Worm (Caenorhabditis elegans) whole organism, young adult: ENCODE measurements around the gene Y39B6A.13.

Experiments used
- B0019.2 ChIP-seq: fragments of 200-800 bp; sonication (Bioruptor generic); conservative IDR thresholded peaks from 2 replicates; pipeline ENCODE4 v1.3.6; 2022; ENCODE audit warnings: missing genetic modification reagents, missing genetic modification characterization, missing compliant biosample characterization
- C17E4.6 ChIP-seq: fragments of 200-800 bp; sonication (Bioruptor generic); IDR thresholded peaks from 2 replicates; pipeline ENCODE4 v1.3.6; 2022; ENCODE audit warnings: missing genetic modification reagents, missing genetic modification characterization, missing compliant biosample characterization
- F49E8.2 ChIP-seq: sonication (generic microtip); optimal IDR thresholded peaks from 3 replicates; lab custom pipeline; 2017; ENCODE audit warnings: missing genetic modification characterization, mild to moderate bottlenecking, missing compliant biosample characterization, antibody characterized with exemption, moderate library complexity; ENCODE audit not compliant: insufficient read depth
- F52B5.7 ChIP-seq: sonication (generic microtip); optimal IDR thresholded peaks from 2 replicates; lab custom pipeline; 2016; ENCODE audit warnings: mild to moderate bottlenecking, missing genetic modification characterization, missing compliant biosample characterization
- F55B11.4 ChIP-seq: sonication (generic microtip); optimal IDR thresholded peaks from 2 replicates; lab custom pipeline; 2016; ENCODE audit warnings: missing compliant biosample characterization, missing genetic modification characterization, borderline replicate concordance; ENCODE audit not compliant: insufficient read depth
- F57C9.4 ChIP-seq: sonication (generic microtip); optimal IDR thresholded peaks from 2 replicates; lab custom pipeline; 2017; ENCODE audit warnings: mild to moderate bottlenecking, missing genetic modification characterization, missing compliant biosample characterization
- K12H6.12 ChIP-seq: fragments of 200-800 bp; sonication (Bioruptor generic); optimal IDR thresholded peaks from 2 replicates; lab custom pipeline; 2018; ENCODE audit warnings: mild to moderate bottlenecking, missing genetic modification characterization, missing compliant biosample characterization
- Y56A3A.18 ChIP-seq: fragments of 200-800 bp; sonication (Bioruptor generic); IDR thresholded peaks from 2 replicates; pipeline ENCODE4 v1.3.6; 2022; ENCODE audit warnings: missing genetic modification reagents, missing genetic modification characterization, missing compliant biosample characterization
- Y79H2A.3 ChIP-seq: fragments of 200-800 bp; sonication (Bioruptor generic); conservative IDR thresholded peaks from 2 replicates; pipeline ENCODE4 v1.3.6; 2022; ENCODE audit warnings: missing genetic modification reagents, missing genetic modification characterization, missing compliant biosample characterization
- ZK185.1 ChIP-seq: sonication (generic microtip); optimal IDR thresholded peaks from 2 replicates; lab custom pipeline; 2016; ENCODE audit warnings: mild to moderate bottlenecking, missing genetic modification characterization, missing compliant biosample characterization; ENCODE audit not compliant: poor library complexity, severe bottlenecking
- atf-7 ChIP-seq: sonication (generic microtip); optimal IDR thresholded peaks from 2 replicates; lab custom pipeline; 2017; ENCODE audit warnings: mild to moderate bottlenecking, missing genetic modification characterization, missing compliant biosample characterization
- athp-1 ChIP-seq: sonication (generic microtip); optimal IDR thresholded peaks from 2 replicates; lab custom pipeline; 2017; ENCODE audit warnings: mild to moderate bottlenecking, missing genetic modification characterization, missing compliant biosample characterization
- bed-1 ChIP-seq: fragments of 200-800 bp; sonication (Bioruptor generic); IDR thresholded peaks from 2 replicates; pipeline ENCODE4 v1.3.6; 2022; ENCODE audit warnings: missing genetic modification reagents, missing genetic modification characterization, missing compliant biosample characterization
- cebp-1 ChIP-seq, 2 experiments: fragments of 200-800 bp in 1 of 2; sonication (Bioruptor generic) in 1 of 2; sonication (generic microtip) in 1 of 2; IDR thresholded peaks in 1 of 2; optimal IDR thresholded peaks in 1 of 2; 2 replicates each; pipeline versions ENCODE4 v1.3.6 to Lab custom; 2017 to 2022; ENCODE audit warnings: missing compliant biosample characterization in 2 of 2, missing genetic modification characterization in 2 of 2, mild to moderate bottlenecking in 1 of 2, missing genetic modification reagents in 1 of 2, moderate library complexity in 1 of 2
- cebp-2 ChIP-seq: fragments of 200-800 bp; sonication (Bioruptor generic); IDR thresholded peaks from 2 replicates; pipeline ENCODE4 v1.3.6; 2022; ENCODE audit warnings: missing genetic modification characterization, missing compliant biosample characterization
- ceh-27 ChIP-seq: fragments of 200-800 bp; sonication (Bioruptor generic); optimal IDR thresholded peaks from 2 replicates; lab custom pipeline; 2018; ENCODE audit warnings: mild to moderate bottlenecking, missing genetic modification characterization, moderate library complexity, missing compliant biosample characterization
- ceh-58 ChIP-seq: fragments of 200-800 bp; sonication (Bioruptor generic); IDR thresholded peaks from 2 replicates; pipeline ENCODE4 v1.3.6; 2022; ENCODE audit warnings: missing genetic modification characterization, missing compliant biosample characterization
- ceh-79 ChIP-seq: sonication (generic microtip); optimal IDR thresholded peaks from 2 replicates; lab custom pipeline; 2017; ENCODE audit warnings: mild to moderate bottlenecking, missing genetic modification characterization, missing compliant biosample characterization
- dpl-1 ChIP-seq: fragments of 150-350 bp; optimal IDR thresholded peaks from 2 replicates; lab custom pipeline; 2014; ENCODE audit warnings: missing biosample characterization, missing genetic modification reagents, missing genetic modification characterization
- efl-1 ChIP-seq: fragments of 150-350 bp; optimal IDR thresholded peaks from 2 replicates; lab custom pipeline; 2014; ENCODE audit warnings: missing biosample characterization, missing genetic modification reagents, missing genetic modification characterization
- egl-18 ChIP-seq: fragments of 200-800 bp; sonication (Bioruptor generic); IDR thresholded peaks from 2 replicates; pipeline ENCODE4 v1.3.6; 2022; ENCODE audit warnings: missing genetic modification reagents, missing genetic modification characterization, missing compliant biosample characterization
- egrh-3 ChIP-seq: fragments of 200-800 bp; sonication (Bioruptor generic); IDR thresholded peaks from 2 replicates; pipeline ENCODE4 v1.3.6; 2022; ENCODE audit warnings: missing genetic modification reagents, missing genetic modification characterization, missing compliant biosample characterization
- fkh-3 ChIP-seq: sonication (generic microtip); optimal IDR thresholded peaks from 2 replicates; lab custom pipeline; 2016; ENCODE audit warnings: mild to moderate bottlenecking, missing genetic modification characterization, missing compliant biosample characterization
- gei-17 ChIP-seq: fragments of 200-800 bp; sonication (Bioruptor generic); optimal IDR thresholded peaks from 2 replicates; lab custom pipeline; 2018; ENCODE audit warnings: mild to moderate bottlenecking, missing genetic modification characterization, missing compliant biosample characterization
- hmg-20 ChIP-seq: fragments of 200-800 bp; sonication (Bioruptor generic); IDR thresholded peaks from 2 replicates; pipeline ENCODE4 v1.3.6; 2022; ENCODE audit warnings: missing genetic modification reagents, missing genetic modification characterization, missing compliant biosample characterization
- let-607 ChIP-seq, 2 experiments: fragments of 200-800 bp in 1 of 2; sonication (Bioruptor generic) in 1 of 2; sonication (generic microtip) in 1 of 2; optimal IDR thresholded peaks; 2 replicates each; lab custom pipeline; 2016 to 2018; ENCODE audit warnings: mild to moderate bottlenecking in 2 of 2, missing compliant biosample characterization in 2 of 2, missing genetic modification characterization in 2 of 2, moderate library complexity in 2 of 2, missing genotype in 1 of 2
- lin-35 ChIP-seq, 3 experiments: fragments of 150-350 bp in 2 of 3; sonication (generic microtip) in 1 of 3; optimal IDR thresholded peaks; 2 replicates each; lab custom pipeline; 2014 to 2018; ENCODE audit warnings: missing biosample characterization in 3 of 3, missing genetic modification characterization in 3 of 3, missing genetic modification reagents in 3 of 3
- lin-40 ChIP-seq: sonication (generic microtip); optimal IDR thresholded peaks from 2 replicates; lab custom pipeline; 2016; ENCODE audit warnings: missing genetic modification characterization, mild to moderate bottlenecking, missing compliant biosample characterization, missing genotype, missing genetic modification reagents
- lin-54 ChIP-seq: fragments of 200-800 bp; sonication (Bioruptor generic); optimal IDR thresholded peaks from 2 replicates; lab custom pipeline; 2018; ENCODE audit warnings: mild to moderate bottlenecking, missing genetic modification characterization, missing compliant biosample characterization
- madf-3 ChIP-seq: fragments of 200-800 bp; sonication (Bioruptor generic); IDR thresholded peaks from 2 replicates; pipeline ENCODE4 v1.3.6; 2022; ENCODE audit warnings: missing genetic modification reagents, missing genetic modification characterization, missing compliant biosample characterization
- madf-8 ChIP-seq: fragments of 200-800 bp; sonication (Bioruptor generic); conservative IDR thresholded peaks from 2 replicates; pipeline ENCODE4 v1.3.6; 2022; ENCODE audit warnings: missing genetic modification reagents, missing genetic modification characterization, missing compliant biosample characterization
- mes-4 ChIP-seq: sonication (generic microtip); optimal IDR thresholded peaks from 2 replicates; lab custom pipeline; 2016; ENCODE audit warnings: missing genotype, missing genetic modification characterization, missing compliant biosample characterization
- mxl-1 ChIP-seq: sonication (generic microtip); optimal IDR thresholded peaks from 2 replicates; lab custom pipeline; 2016; ENCODE audit warnings: missing genetic modification characterization, missing compliant biosample characterization
- nhr-120 ChIP-seq: fragments of 200-800 bp; sonication (Bioruptor generic); IDR thresholded peaks from 2 replicates; pipeline ENCODE4 v1.3.6; 2022; ENCODE audit warnings: missing genetic modification characterization, missing compliant biosample characterization
- nhr-80 ChIP-seq: sonication (generic microtip); optimal IDR thresholded peaks from 2 replicates; lab custom pipeline; 2016; ENCODE audit warnings: missing genetic modification characterization, missing compliant biosample characterization
- rec-8 ChIP-seq, 2 experiments: sonication (generic microtip); optimal IDR thresholded peaks; 2 replicates each; lab custom pipeline; 2016; ENCODE audit warnings: mild to moderate bottlenecking in 2 of 2, missing genetic modification characterization in 2 of 2, missing genetic modification reagents in 2 of 2, missing genotype in 2 of 2, missing biosample characterization in 1 of 2, missing compliant biosample characterization in 1 of 2, moderate library complexity in 1 of 2
- rpc-1 ChIP-seq, 2 experiments: fragments of 150-350 bp in 1 of 2; sonication (generic microtip) in 1 of 2; optimal IDR thresholded peaks; 2 replicates each; lab custom pipeline; 2014 to 2018; ENCODE audit warnings: missing biosample characterization in 1 of 2, missing genetic modification characterization in 1 of 2, missing genetic modification reagents in 1 of 2, missing genotype in 1 of 2
- somi-1 ChIP-seq: fragments of 200-800 bp; sonication (Bioruptor generic); optimal IDR thresholded peaks from 2 replicates; lab custom pipeline; 2018; ENCODE audit warnings: mild to moderate bottlenecking, missing genetic modification characterization, missing compliant biosample characterization
- sptf-2 ChIP-seq: fragments of 200-800 bp; sonication (Bioruptor generic); optimal IDR thresholded peaks from 2 replicates; lab custom pipeline; 2018; ENCODE audit warnings: mild to moderate bottlenecking, missing genetic modification characterization, missing compliant biosample characterization
- tbp1 ChIP-seq: fragments of 200-800 bp; sonication (Bioruptor generic); optimal IDR thresholded peaks from 2 replicates; lab custom pipeline; 2018; ENCODE audit warnings: mild to moderate bottlenecking, missing genetic modification characterization, missing compliant biosample characterization
- tlf-1 ChIP-seq: fragments of 200-800 bp; sonication (Bioruptor generic); optimal IDR thresholded peaks from 2 replicates; lab custom pipeline; 2018; ENCODE audit warnings: mild to moderate bottlenecking, missing genetic modification characterization, missing compliant biosample characterization
- zim-3 ChIP-seq: sonication (generic microtip); optimal IDR thresholded peaks from 2 replicates; lab custom pipeline; 2017; ENCODE audit warnings: mild to moderate bottlenecking, missing genetic modification characterization, moderate library complexity, missing compliant biosample characterization
- ztf-18 ChIP-seq: sonication (generic microtip); optimal IDR thresholded peaks from 2 replicates; lab custom pipeline; 2016; ENCODE audit warnings: missing genotype, mild to moderate bottlenecking, missing genetic modification characterization, missing compliant biosample characterization
- ztf-22 ChIP-seq: fragments of 200-800 bp; sonication (Bioruptor generic); optimal IDR thresholded peaks from 2 replicates; lab custom pipeline; 2018; ENCODE audit warnings: mild to moderate bottlenecking, missing genetic modification characterization, moderate library complexity, missing compliant biosample characterization
- ztf-26 ChIP-seq: sonication (generic microtip); optimal IDR thresholded peaks from 2 replicates; lab custom pipeline; 2017; ENCODE audit warnings: missing genetic modification characterization, missing compliant biosample characterization

Y39B6A.13 gene

DNA sequence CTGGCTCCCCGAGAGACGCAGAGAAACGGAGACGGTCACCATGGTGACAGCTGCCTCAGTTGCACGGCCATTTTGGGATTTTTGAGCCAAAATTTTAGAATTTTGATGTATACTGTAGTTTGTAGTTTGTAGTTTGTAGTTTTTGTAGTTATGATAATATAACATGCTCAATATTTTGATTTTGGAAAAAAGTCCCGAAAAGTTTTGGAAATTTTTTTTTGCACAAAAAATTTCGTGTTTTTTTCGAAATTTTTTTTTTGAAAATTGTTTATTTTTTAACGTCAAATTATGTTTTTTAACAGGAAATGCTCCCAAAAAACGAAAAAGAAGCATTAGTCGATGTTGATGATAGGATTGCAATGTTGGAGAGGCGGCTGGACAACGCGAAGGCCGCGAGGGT lies 8.0 kb upstream of the Y39B6A.13 start, which contains the start of gene dyf-17:
dyf-17 (plus strand) TSS at position 301 of the 400 bp plus-strand sequence.
- TF ChIP-seq zim-3 (tag; lab: Kevin White, UChicago) (no peak), efl-1 (GFP tag; lab: Kevin White, UChicago) (no peak), fkh-3 (tag; lab: Kevin White, UChicago) (no peak), ztf-26 (tag; lab: Kevin White, UChicago) (no peak), madf-3 (no peak), Y79H2A.3 (GFP tag; lab: Robert Waterston, UW) (no peak)
- TF ChIP-seq, all 124 proteins: peak for 0

- no peak for TF ChIP-seq madf-8 (GFP tag; lab: Robert Waterston, UW)
- no peak for TF ChIP-seq dpl-1 (GFP tag; lab: Kevin White, UChicago)
- TF ChIP-seq atf-7 (tag; lab: Kevin White, UChicago): peak; percentile 39
- TF ChIP-seq somi-1 (GFP tag; lab: Kevin White, UChicago): peak; percentile 6
- peak; percentile 55 for TF ChIP-seq F52B5.7 (tag; lab: Kevin White, UChicago)
- TF ChIP-seq F55B11.4 (tag; lab: Kevin White, UChicago): no peak
- no peak for TF ChIP-seq rec-8 (tag; optimal IDR thresholded peaks at IDR 0.05; lab: Kevin White, UChicago)
- peak; percentile 58 for TF ChIP-seq ztf-26 (tag; lab: Kevin White, UChicago)
- TF ChIP-seq sptf-2 (GFP tag; lab: Kevin White, UChicago): peak; percentile 66
- TF ChIP-seq tlf-1: peak; percentile 26
- TF ChIP-seq cebp-1 (GFP tag; IDR thresholded peaks at IDR 0.05; lab: Robert Waterston, UW): no peak
- peak; percentile 79 for TF ChIP-seq cebp-1 (tag; optimal IDR thresholded peaks at IDR 0.05; lab: Kevin White, UChicago)
- TF ChIP-seq let-607 (tag; optimal IDR thresholded peaks at IDR 0.05; lab: Kevin White, UChicago): peak; percentile 10 to 52
- no peak for TF ChIP-seq gei-17 (GFP tag; lab: Kevin White, UChicago)
- no peak for TF ChIP-seq ceh-58
- peak; percentile 86 for TF ChIP-seq Y56A3A.18 (GFP tag; lab: Robert Waterston, UW)
- TF ChIP-seq hmg-20 (GFP tag; lab: Robert Waterston, UW): no peak; the same call in none of the 2 replicates
- peak; percentile 79 for TF ChIP-seq ceh-27
- no peak for TF ChIP-seq cebp-2 (GFP tag; lab: Robert Waterston, UW)
- TF ChIP-seq tbp1 (GFP tag; lab: Kevin White, UChicago): peak; percentile 97
- TF ChIP-seq nhr-120 (GFP tag; lab: Robert Waterston, UW): no peak
- TF ChIP-seq F49E8.2 (tag; lab: Kevin White, UChicago): peak; percentile 58
- peak; percentile 19 for TF ChIP-seq efl-1 (GFP tag; lab: Kevin White, UChicago)
- TF ChIP-seq C17E4.6 (GFP tag; lab: Robert Waterston, UW): 0 out of 2 replicates have a peak, but pooled peaks have one; percentile 63
- TF ChIP-seq nhr-80 (tag; lab: Kevin White, UChicago): no peak
- TF ChIP-seq lin-54 (GFP tag; lab: Kevin White, UChicago): peak; percentile 67
- peak; percentile 77 for TF ChIP-seq athp-1 (tag; lab: Kevin White, UChicago)
- no peak for TF ChIP-seq ZK185.1 (tag; lab: Kevin White, UChicago)
- peak; percentile 69 for TF ChIP-seq ztf-18 (tag; lab: Kevin White, UChicago)
- TF ChIP-seq egl-18: no peak
- peak in 1 of 3 experiments; percentile 20 for TF ChIP-seq lin-35 (GFP tag; optimal IDR thresholded peaks at IDR 0.05; lab: Kevin White, UChicago)
- TF ChIP-seq lin-40: peak; percentile 58
- peak; percentile 95 for TF ChIP-seq K12H6.12 (tag; lab: Kevin White, UChicago)
- TF ChIP-seq rpc-1 (optimal IDR thresholded peaks at IDR 0.05; lab: Kevin White, UChicago): peak; percentile 83
- peak; percentile 83 for TF ChIP-seq rpc-1 (tag; optimal IDR thresholded peaks at IDR 0.05; lab: Kevin White, UChicago)
- no peak for TF ChIP-seq mes-4 (tag; lab: Kevin White, UChicago)
- TF ChIP-seq F57C9.4: no peak
- TF ChIP-seq egrh-3 (GFP tag; lab: Robert Waterston, UW): peak; percentile 89
- TF ChIP-seq B0019.2 (GFP tag; lab: Robert Waterston, UW): 0 out of 2 replicates have a peak, but pooled peaks have one; percentile 48
- TF ChIP-seq bed-1 (GFP tag; lab: Robert Waterston, UW): 0 out of 2 replicates have a peak, but pooled peaks have one; percentile 44
- peak; percentile 23 for TF ChIP-seq ceh-79 (tag; lab: Kevin White, UChicago)
- peak; percentile 33 for TF ChIP-seq ztf-22 (GFP tag; lab: Kevin White, UChicago)
- peak; percentile 35 for TF ChIP-seq mxl-1 (tag; lab: Kevin White, UChicago)
These were observed 6.6 kb upstream of the Y39B6A.13 start for ce11 chrV:19125812-19126211.
